Fruit fly (Drosophila melanogaster) whole organism, embryonic: ENCODE data around the gene Fbp2.

ENCODE experiments used
- Awh ChIP-seq: fragments of 200-800 bp; sonication (Bioruptor generic); IDR thresholded peaks from 2 replicates; pipeline ENCODE4, ENCODE4 v1.3.6; 2022; ENCODE audit warnings: missing biosample characterization, missing genetic modification characterization
- B-H1 ChIP-seq: fragments of 200-800 bp; sonication (Bioruptor generic); IDR thresholded peaks from 3 replicates; pipeline ENCODE4 v1.3.6; 2022; ENCODE audit warnings: missing biosample characterization, missing genetic modification characterization
- Bteb2 ChIP-seq: fragments of 200-800 bp; sonication (Bioruptor generic); optimal IDR thresholded peaks from 2 replicates; lab custom pipeline; 2016; ENCODE audit warnings: missing biosample characterization, missing genetic modification characterization
- CG10654 ChIP-seq: fragments of 200-800 bp; sonication (Bioruptor generic); optimal IDR thresholded peaks from 2 replicates; lab custom pipeline; 2016; ENCODE audit warnings: missing biosample characterization, missing genetic modification characterization
- CG11504 ChIP-seq: fragments of 200-800 bp; sonication (Bioruptor generic); optimal IDR thresholded peaks from 3 replicates; lab custom pipeline; 2019; ENCODE audit warnings: missing biosample characterization, mild to moderate bottlenecking, missing genetic modification characterization, moderate library complexity
- CG12219 ChIP-seq: fragments of 200-800 bp; sonication (Bioruptor generic); optimal IDR thresholded peaks from 3 replicates; lab custom pipeline; 2018; ENCODE audit warnings: missing biosample characterization, mild to moderate bottlenecking, missing genetic modification characterization
- CG13624 ChIP-seq: fragments of 200-800 bp; sonication (Bioruptor generic); optimal IDR thresholded peaks from 2 replicates; lab custom pipeline; 2016; ENCODE audit warnings: missing biosample characterization, missing genetic modification characterization
- CG17385 ChIP-seq: fragments of 200-800 bp; sonication (Bioruptor generic); optimal IDR thresholded peaks from 3 replicates; lab custom pipeline; 2018; ENCODE audit warnings: missing biosample characterization, mild to moderate bottlenecking, missing genetic modification characterization
- CG2712 ChIP-seq: fragments of 200-800 bp; optimal IDR thresholded peaks from 3 replicates; lab custom pipeline; 2019; ENCODE audit warnings: missing biosample characterization, mild to moderate bottlenecking, missing genetic modification characterization, moderate library complexity
- CG31441 ChIP-seq: fragments of 200-800 bp; sonication (Bioruptor generic); IDR thresholded peaks from 2 replicates; pipeline ENCODE4 v1.3.6; 2022; ENCODE audit warnings: missing biosample characterization, missing genetic modification characterization
- CG33557 ChIP-seq: fragments of 200-800 bp; sonication (Bioruptor generic); optimal IDR thresholded peaks from 2 replicates; lab custom pipeline; 2019; ENCODE audit warnings: missing biosample characterization, mild to moderate bottlenecking, missing genetic modification characterization, moderate library complexity
- CG6765 ChIP-seq: fragments of 200-800 bp; sonication (Bioruptor generic); optimal IDR thresholded peaks from 3 replicates; lab custom pipeline; 2017; ENCODE audit warnings: missing biosample characterization, mild to moderate bottlenecking, missing genetic modification characterization
- CG9437 ChIP-seq: fragments of 200-800 bp; sonication (Bioruptor generic); optimal IDR thresholded peaks from 2 replicates; lab custom pipeline; 2018; ENCODE audit warnings: missing biosample characterization, mild to moderate bottlenecking, missing genetic modification characterization
- CoRest ChIP-seq: fragments of 200-800 bp; sonication (Bioruptor generic); optimal IDR thresholded peaks from 3 replicates; lab custom pipeline; 2018; ENCODE audit warnings: missing biosample characterization, mild to moderate bottlenecking, missing genetic modification characterization, moderate library complexity
- Dip2 ChIP-seq: fragments of 200-800 bp; sonication (Bioruptor generic); IDR thresholded peaks from 2 replicates; pipeline ENCODE4 v1.3.6; 2022; ENCODE audit warnings: missing biosample characterization, missing genetic modification characterization
- Dll ChIP-seq: fragments of 200-800 bp; sonication (Bioruptor generic); IDR thresholded peaks from 4 replicates; pipeline ENCODE4 v1.3.6; 2022; ENCODE audit warnings: missing biosample characterization, missing genetic modification characterization; ENCODE audit not compliant: partially characterized antibody
- Doc2 ChIP-seq: fragments of 200-800 bp; sonication (Bioruptor generic); IDR thresholded peaks from 2 replicates; pipeline ENCODE4 v1.3.6; 2022; ENCODE audit warnings: missing biosample characterization, missing genetic modification characterization
- Dp ChIP-seq: fragments of 200-800 bp; sonication (Bioruptor generic); optimal IDR thresholded peaks from 2 replicates; lab custom pipeline; 2018; ENCODE audit warnings: missing biosample characterization, mild to moderate bottlenecking, missing genetic modification characterization, moderate library complexity
- Fer2 ChIP-seq: fragments of 200-800 bp; sonication (Bioruptor generic); optimal IDR thresholded peaks from 2 replicates; lab custom pipeline; 2018; ENCODE audit warnings: missing biosample characterization, mild to moderate bottlenecking, missing genetic modification characterization, moderate library complexity
- HLH3B ChIP-seq: fragments of 200-800 bp; sonication (Bioruptor generic); IDR thresholded peaks from 2 replicates; pipeline ENCODE4 v1.3.6; 2022; ENCODE audit warnings: missing biosample characterization, missing genetic modification characterization
- Hr51 ChIP-seq, 2 experiments: fragments of 200-800 bp; sonication (Bioruptor generic); optimal IDR thresholded peaks; 2 replicates in 1 of 2; 3 replicates in 1 of 2; lab custom pipeline; 2016 to 2018; ENCODE audit warnings: missing biosample characterization in 2 of 2, missing genetic modification characterization in 2 of 2, mild to moderate bottlenecking in 1 of 2, moderate library complexity in 1 of 2
- Hsf ChIP-seq: fragments of 200-800 bp; sonication (Bioruptor generic); optimal IDR thresholded peaks from 3 replicates; lab custom pipeline; 2016; ENCODE audit warnings: missing biosample characterization, missing genetic modification characterization
- Jarid2 ChIP-seq: fragments of 200-800 bp; sonication (Bioruptor generic); optimal IDR thresholded peaks from 3 replicates; lab custom pipeline; 2017; ENCODE audit warnings: mild to moderate bottlenecking, missing biosample characterization, missing genetic modification reagents, missing genetic modification characterization
- Lim3 ChIP-seq: fragments of 200-800 bp; sonication (Bioruptor generic); IDR thresholded peaks from 2 replicates; pipeline ENCODE4 v1.3.6; 2022; ENCODE audit warnings: missing biosample characterization, missing genetic modification characterization
- Lpt ChIP-seq: fragments of >200 bp; optimal IDR thresholded peaks from 2 replicates; lab custom pipeline; 2018; ENCODE audit warnings: missing biosample characterization, missing genetic modification characterization
- NfI ChIP-seq: fragments of 200-800 bp; sonication (Bioruptor generic); optimal IDR thresholded peaks from 3 replicates; lab custom pipeline; 2018; ENCODE audit warnings: missing biosample characterization, mild to moderate bottlenecking, missing genetic modification characterization, moderate library complexity
- Sin3A ChIP-seq: fragments of >200 bp; optimal IDR thresholded peaks from 2 replicates; lab custom pipeline; 2018
- Sox100B ChIP-seq: fragments of 200-800 bp; sonication (Bioruptor generic); optimal IDR thresholded peaks from 3 replicates; lab custom pipeline; 2018; ENCODE audit warnings: missing biosample characterization, mild to moderate bottlenecking, missing genetic modification characterization
- Xbp1 ChIP-seq: fragments of 200-800 bp; sonication (Bioruptor generic); optimal IDR thresholded peaks from 3 replicates; lab custom pipeline; 2016; ENCODE audit warnings: missing biosample characterization, mild to moderate bottlenecking, missing genetic modification characterization
- ap ChIP-seq: fragments of 200-800 bp; sonication (Bioruptor generic); IDR thresholded peaks from 2 replicates; pipeline ENCODE4 v1.3.6; 2022; ENCODE audit warnings: missing biosample characterization, missing genetic modification characterization
- btn ChIP-seq: fragments of 200-800 bp; sonication (Bioruptor generic); optimal IDR thresholded peaks from 2 replicates; lab custom pipeline; 2016; ENCODE audit warnings: missing biosample characterization, missing genetic modification characterization
- cad ChIP-seq: fragments of >200 bp; optimal IDR thresholded peaks from 2 replicates; lab custom pipeline; 2017; ENCODE audit warnings: missing biosample characterization, missing genetic modification characterization
- cato ChIP-seq: fragments of 200-800 bp; sonication (Bioruptor generic); optimal IDR thresholded peaks from 2 replicates; lab custom pipeline; 2016; ENCODE audit warnings: missing biosample characterization, missing genetic modification characterization, borderline replicate concordance
- cg ChIP-seq: fragments of 200-800 bp; sonication (Bioruptor generic); optimal IDR thresholded peaks from 3 replicates; lab custom pipeline; 2019; ENCODE audit warnings: missing biosample characterization, mild to moderate bottlenecking, missing genetic modification characterization, moderate library complexity
- dan ChIP-seq: fragments of 200-800 bp; sonication (Bioruptor generic); IDR thresholded peaks from 2 replicates; pipeline ENCODE4 v1.3.6; 2022; ENCODE audit warnings: missing biosample characterization, missing genetic modification characterization
- disco-r ChIP-seq: fragments of 200-800 bp; sonication (Bioruptor generic); optimal IDR thresholded peaks from 2 replicates; lab custom pipeline; 2016; ENCODE audit warnings: missing biosample characterization, missing genetic modification characterization
- dysf ChIP-seq: fragments of 200-800 bp; sonication (Bioruptor generic); IDR thresholded peaks from 3 replicates; pipeline ENCODE4 v1.3.6; 2022; ENCODE audit warnings: missing biosample characterization, missing genetic modification characterization
- ewg ChIP-seq: fragments of 200-800 bp; sonication (Bioruptor generic); optimal IDR thresholded peaks from 3 replicates; lab custom pipeline; 2017; ENCODE audit warnings: mild to moderate bottlenecking, missing biosample characterization, missing genetic modification reagents, missing genetic modification characterization
- ftz-f1 ChIP-seq: fragments of 200-800 bp; sonication (Bioruptor generic); optimal IDR thresholded peaks from 2 replicates; lab custom pipeline; 2016; ENCODE audit warnings: missing biosample characterization, missing genetic modification characterization
- gt ChIP-seq: fragments of 200-800 bp; sonication (Bioruptor generic); IDR thresholded peaks from 2 replicates; pipeline ENCODE4 v1.3.6; 2022; ENCODE audit warnings: missing biosample characterization, missing genetic modification characterization
- h ChIP-seq: fragments of >200 bp; optimal IDR thresholded peaks from 2 replicates; lab custom pipeline; 2017
- hbn ChIP-seq: fragments of 200-800 bp; sonication (Bioruptor generic); IDR thresholded peaks from 2 replicates; pipeline ENCODE4 v1.3.6; 2022; ENCODE audit warnings: missing biosample characterization, missing genetic modification characterization; ENCODE audit not compliant: partially characterized antibody
- ind ChIP-seq: fragments of 200-800 bp; sonication (Bioruptor generic); optimal IDR thresholded peaks from 3 replicates; lab custom pipeline; 2016; ENCODE audit warnings: missing biosample characterization, missing genetic modification characterization
- lilli ChIP-seq: fragments of 200-800 bp; sonication (Bioruptor generic); optimal IDR thresholded peaks from 3 replicates; lab custom pipeline; 2016; ENCODE audit warnings: missing biosample characterization, missing genetic modification characterization
- repo ChIP-seq: fragments of 200-800 bp; sonication (Bioruptor generic); optimal IDR thresholded peaks from 2 replicates; lab custom pipeline; 2016; ENCODE audit warnings: missing biosample characterization, missing genetic modification characterization
- salm ChIP-seq: fragments of 200-800 bp; sonication (Bioruptor generic); optimal IDR thresholded peaks from 2 replicates; lab custom pipeline; 2018; ENCODE audit warnings: missing biosample characterization, mild to moderate bottlenecking, missing genetic modification characterization
- sd ChIP-seq: fragments of 200-800 bp; sonication (Bioruptor generic); optimal IDR thresholded peaks from 3 replicates; lab custom pipeline; 2018; ENCODE audit warnings: missing biosample characterization, mild to moderate bottlenecking, missing genetic modification characterization, moderate library complexity
- slou ChIP-seq: fragments of 200-800 bp; sonication (Bioruptor generic); optimal IDR thresholded peaks from 3 replicates; lab custom pipeline; 2016; ENCODE audit warnings: missing biosample characterization, missing genetic modification characterization
- sna ChIP-seq: fragments of 200-800 bp; sonication (Bioruptor generic); IDR thresholded peaks from 2 replicates; pipeline ENCODE4 v1.3.6; 2022; ENCODE audit warnings: missing biosample characterization, missing genetic modification characterization; ENCODE audit not compliant: partially characterized antibody
- sr ChIP-seq: fragments of 200-800 bp; sonication (Bioruptor generic); IDR thresholded peaks from 3 replicates; pipeline ENCODE4 v1.3.6; 2022; ENCODE audit warnings: missing biosample characterization, missing genetic modification characterization

Fbp2 gene

DNA sequence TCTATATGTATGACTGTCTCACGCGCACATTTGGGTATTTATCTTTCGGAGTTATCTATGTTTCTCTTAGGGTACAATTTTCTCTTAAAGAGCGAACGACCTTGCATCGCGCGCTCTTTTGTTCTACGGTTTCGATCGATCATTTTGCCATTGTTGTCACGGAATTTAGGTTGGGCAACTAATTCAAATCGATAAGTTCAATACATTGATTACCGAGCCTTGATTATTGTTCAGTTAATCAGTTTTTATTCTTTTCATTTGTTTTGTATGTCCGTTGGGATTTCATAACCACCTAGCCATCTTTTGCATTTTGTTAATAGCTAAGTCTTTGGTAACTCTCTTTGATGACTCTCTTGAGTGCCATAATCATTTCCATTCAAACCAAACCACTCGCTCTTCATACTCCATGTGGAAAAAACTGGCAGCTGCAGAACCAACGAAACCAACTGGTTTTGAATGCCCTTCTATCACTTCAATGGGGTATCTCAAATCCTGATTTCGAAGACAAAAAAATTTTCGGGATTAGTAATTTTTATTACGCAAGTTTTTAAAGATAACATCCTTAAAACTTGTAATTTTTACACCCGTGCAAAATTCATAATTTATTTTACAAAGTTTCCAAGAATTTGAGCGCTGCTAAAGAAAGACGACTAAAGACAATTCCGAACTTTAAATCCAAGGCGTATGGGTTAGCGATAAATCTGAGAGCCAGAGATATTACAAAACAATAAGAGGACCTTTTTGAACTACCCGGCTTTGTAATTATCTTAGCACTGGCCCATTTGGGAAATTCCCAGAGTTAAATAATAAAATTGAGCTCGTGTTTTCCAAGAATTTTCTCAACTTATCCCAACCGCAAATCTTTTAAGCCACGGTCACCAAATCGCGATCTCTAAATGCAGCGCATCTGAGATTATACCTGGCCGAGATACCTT lies 22.0 kb downstream of the Fbp2 start (continued):
- TF ChIP-seq CG11504 (tag; lab: Kevin White, UChicago) (peak; percentile 31), CG33557 (GFP tag; lab: Kevin White, UChicago) (no peak), CG9437 (peak; percentile 40), lilli (GFP tag; lab: Kevin White, UChicago) (peak; percentile 3), Jarid2 (GFP tag; lab: Kevin White, UChicago) (no peak), salm (tag; lab: Kevin White, UChicago) (no peak), ap (GFP tag; lab: Robert Waterston, UW) (no peak; the same call in 1 of the 2 replicates), gt (GFP tag; lab: Robert Waterston, UW) (no peak), CG10654 (no peak), Sox100B (GFP tag; lab: Kevin White, UChicago) (peak; percentile 10), Fer2 (tag; lab: Kevin White, UChicago) (no peak), sna (GFP tag; lab: Robert Waterston, UW) (no peak), cad (GFP tag; lab: Kevin White, UChicago) (peak; percentile 5), sd (tag; lab: Kevin White, UChicago) (peak; percentile 87), Doc2 (GFP tag; lab: Robert Waterston, UW) (no peak), B-H1 (no peak), repo (GFP tag; lab: Kevin White, UChicago) (no peak), dan (no peak), h (lab: Kevin White, UChicago) (no peak), Lpt (no peak), Lim3 (no peak), CG6765 (GFP tag; lab: Kevin White, UChicago) (no peak), cg (GFP tag; lab: Kevin White, UChicago) (peak; percentile 16), disco-r (GFP tag; lab: Kevin White, UChicago) (no peak), hbn (GFP tag; lab: Robert Waterston, UW) (no peak), Hr51 (GFP tag; optimal IDR thresholded peaks at IDR 0.05; lab: Kevin White, UChicago) (peak in 1 of 2 experiments; percentile 17), sr (GFP tag; lab: Robert Waterston, UW) (no peak), btn (GFP tag; lab: Kevin White, UChicago) (no peak), ind (GFP tag; lab: Kevin White, UChicago) (no peak), Hsf (no peak), CoRest (peak; percentile 19), Dip2 (GFP tag; lab: Robert Waterston, UW) (no peak), Sin3A (lab: Kevin White, UChicago) (no peak), CG31441 (GFP tag; lab: Robert Waterston, UW) (no peak), CG12219 (GFP tag; lab: Kevin White, UChicago) (no peak), ewg (GFP tag; lab: Kevin White, UChicago) (no peak), Dp (GFP tag; lab: Kevin White, UChicago) (no peak), ftz-f1 (GFP tag; lab: Kevin White, UChicago) (no peak), Dll (GFP tag; lab: Robert Waterston, UW) (peak; percentile 43; the same call in 1 of the 4 replicates), Awh (no peak), CG17385 (no peak), cato (GFP tag; lab: Kevin White, UChicago) (no peak), Bteb2 (GFP tag; lab: Kevin White, UChicago) (no peak), dysf (GFP tag; lab: Robert Waterston, UW) (no peak), Xbp1 (GFP tag; lab: Kevin White, UChicago) (no peak), CG13624 (no peak), NfI (no peak), CG2712 (tag; lab: Kevin White, UChicago) (no peak), HLH3B (GFP tag; lab: Robert Waterston, UW) (no peak), slou (no peak)
